Worm (Caenorhabditis elegans): ENCODE measurements around the gene Y62E10A.20.

The Y62E10A.20 gene

ce11 chrIV:13395255-13395654, 9.4 kb upstream of the Y62E10A.20 start (continued):
- 0 out of 2 replicates have a peak, but pooled peaks have one; percentile 43 for TF ChIP-seq lin-26 (GFP tag; IDR thresholded peaks at IDR 0.05)
- TF ChIP-seq rpc-1 (optimal IDR thresholded peaks at IDR 0.05): no peak
- TF ChIP-seq rpc-1 (tag; optimal IDR thresholded peaks at IDR 0.05): no peak
- no peak for TF ChIP-seq ZK185.1 (tag; optimal IDR thresholded peaks at IDR 0.05; ENCODE audit: poor library complexity, severe bottlenecking)
- TF ChIP-seq bed-1 (GFP tag; IDR thresholded peaks at IDR 0.05): 0 out of 2 replicates have a peak, but pooled peaks have one; percentile 76
- peak; percentile 57 for TF ChIP-seq tbp1 (GFP tag; optimal IDR thresholded peaks at IDR 0.05)
- TF ChIP-seq xnd-1 (tag; optimal IDR thresholded peaks at IDR 0.05): no peak
- no peak for TF ChIP-seq unc-130 (GFP tag; optimal IDR thresholded peaks at IDR 0.05)
- TF ChIP-seq attf-5 (GFP tag; optimal IDR thresholded peaks at IDR 0.05): peak; percentile 64
- TF ChIP-seq K11D2.4 (GFP tag; IDR thresholded peaks at IDR 0.05): peak; percentile 64; the same call in 1 of the 2 replicates
- TF ChIP-seq him-1 (tag; optimal IDR thresholded peaks at IDR 0.05): no peak
- TF ChIP-seq C17E4.6 (GFP tag; IDR thresholded peaks at IDR 0.05): peak; percentile 65; the same call in 1 of the 2 replicates
- TF ChIP-seq sea-2 (GFP tag; IDR thresholded peaks at IDR 0.05): no peak
- TF ChIP-seq nhr-179 (tag; optimal IDR thresholded peaks at IDR 0.05): no peak
- TF ChIP-seq F49E8.2 (tag; optimal IDR thresholded peaks at IDR 0.05; ENCODE audit: insufficient read depth): no peak
- TF ChIP-seq lsl-1 (GFP tag; optimal IDR thresholded peaks at IDR 0.05): no peak
- TF ChIP-seq C06A6.2 (GFP tag; conservative IDR thresholded peaks at IDR 0.05): peak; percentile 77; the same call in 1 of the 2 replicates
- TF ChIP-seq let-607 (tag; optimal IDR thresholded peaks at IDR 0.05): peak in 1 of 2 experiments; percentile 49
- TF ChIP-seq aptf-3 (GFP tag; IDR thresholded peaks at IDR 0.05): no peak
- TF ChIP-seq Y67H2A.10 (GFP tag; conservative IDR thresholded peaks at IDR 0.05): no peak
- no peak for TF ChIP-seq mes-4 (tag; optimal IDR thresholded peaks at IDR 0.05)
- TF ChIP-seq lin-54 (GFP tag; optimal IDR thresholded peaks at IDR 0.05): peak; percentile 44
- TF ChIP-seq T26A5.8 (tag; optimal IDR thresholded peaks at IDR 0.05): no peak
- no peak for TF ChIP-seq snpc-4 (GFP tag; optimal IDR thresholded peaks at IDR 0.05)
- peak in 3 of 4 experiments; percentile 30 to 51 (median 42) for TF ChIP-seq snpc-4 (tag; optimal IDR thresholded peaks at IDR 0.05)
- TF ChIP-seq F10E7.11 (tag; optimal IDR thresholded peaks at IDR 0.05): no peak
- peak; percentile 62 for TF ChIP-seq ztf-22 (GFP tag; optimal IDR thresholded peaks at IDR 0.05)
- peak; percentile 88 for TF ChIP-seq chd-7 (tag; optimal IDR thresholded peaks at IDR 0.05)
- no peak for TF ChIP-seq ccch-3 (GFP tag; optimal IDR thresholded peaks at IDR 0.05)
- TF ChIP-seq unc-62 (GFP tag; optimal IDR thresholded peaks at IDR 0.05): no peak
- TF ChIP-seq snpc-1.3 (tag; optimal IDR thresholded peaks at IDR 0.05; ENCODE audit: insufficient read depth): no peak
- no peak for TF ChIP-seq ztf-28 (GFP tag; IDR thresholded peaks at IDR 0.05)
- no peak for TF ChIP-seq hrde-1 (tag; optimal IDR thresholded peaks at IDR 0.05; ENCODE audit: borderline replicate concordance)
- peak; percentile 44; the same call in 1 of the 2 replicates for TF ChIP-seq lir-1 (GFP tag; conservative IDR thresholded peaks at IDR 0.05)
- no peak for TF ChIP-seq egl-18 (GFP tag; IDR thresholded peaks at IDR 0.05)
- TF ChIP-seq hsf-1 (GFP tag; IDR thresholded peaks at IDR 0.05): no peak
- TF ChIP-seq F33H1.4 (GFP tag; IDR thresholded peaks at IDR 0.05): no peak
- TF ChIP-seq attf-3 (GFP tag; conservative IDR thresholded peaks at IDR 0.05): no peak
- no peak for TF ChIP-seq F52B5.7 (tag; optimal IDR thresholded peaks at IDR 0.05)
- TF ChIP-seq nhr-120 (GFP tag; IDR thresholded peaks at IDR 0.05): no peak
- TF ChIP-seq egrh-3 (GFP tag; IDR thresholded peaks at IDR 0.05): 0 out of 2 replicates have a peak, but pooled peaks have one; percentile 27
- TF ChIP-seq B0019.2 (GFP tag; conservative IDR thresholded peaks at IDR 0.05): no peak
- TF ChIP-seq ceh-27 (GFP tag; optimal IDR thresholded peaks at IDR 0.05): peak; percentile 84
- peak in 1 of 3 experiments; percentile 37 for TF ChIP-seq lin-35 (GFP tag; optimal IDR thresholded peaks at IDR 0.05)
- no peak for TF ChIP-seq let-526 (GFP tag; IDR thresholded peaks at IDR 0.05)
- TF ChIP-seq F55B11.4 (tag; optimal IDR thresholded peaks at IDR 0.05; ENCODE audit: borderline replicate concordance, insufficient read depth): no peak
- no peak for TF ChIP-seq ceh-58 (GFP tag; IDR thresholded peaks at IDR 0.05)
- 0 out of 2 replicates have a peak, but pooled peaks have one; percentile 74 for TF ChIP-seq ztf-6 (GFP tag; IDR thresholded peaks at IDR 0.05)

Data from whole organism, young adult.